Worm (Caenorhabditis elegans) whole organism, L2 larva: ENCODE measurements around the gene C34C12.12.

Experiments used
- F13H6.1 ChIP-seq: sonication (generic microtip); optimal IDR thresholded peaks from 2 replicates; lab custom pipeline; 2016; ENCODE audit warnings: missing genetic modification characterization, missing compliant biosample characterization
- R02D3.7 ChIP-seq: fragments of 150-350 bp; optimal IDR thresholded peaks from 2 replicates; lab custom pipeline; 2014; ENCODE audit warnings: missing biosample characterization, missing genetic modification characterization
- Y55F3AM.14 ChIP-seq: fragments of 200-800 bp; sonication (Bioruptor generic); optimal IDR thresholded peaks from 2 replicates; lab custom pipeline; 2018; ENCODE audit warnings: mild to moderate bottlenecking, missing genetic modification characterization, missing compliant biosample characterization
- alr-1 ChIP-seq: fragments of 150-350 bp; optimal IDR thresholded peaks from 2 replicates; lab custom pipeline; 2014; ENCODE audit warnings: missing biosample characterization, missing genetic modification characterization
- ama-1 ChIP-seq: fragments of 150-350 bp; optimal IDR thresholded peaks from 2 replicates; lab custom pipeline; 2018; ENCODE audit warnings: inconsistent platforms
- blmp-1 ChIP-seq: sonication (generic microtip); optimal IDR thresholded peaks from 2 replicates; lab custom pipeline; 2017; ENCODE audit warnings: missing genetic modification characterization, mild to moderate bottlenecking, missing compliant biosample characterization, antibody characterized with exemption, moderate library complexity; ENCODE audit not compliant: insufficient read depth
- ceh-82 ChIP-seq: fragments of 150-350 bp; optimal IDR thresholded peaks from 2 replicates; lab custom pipeline; 2014; ENCODE audit warnings: missing biosample characterization, missing genetic modification characterization
- dmd-4 ChIP-seq: sonication (generic microtip); optimal IDR thresholded peaks from 2 replicates; lab custom pipeline; 2017; ENCODE audit warnings: missing biosample characterization, missing genetic modification characterization
- egl-27 ChIP-seq: sonication (generic microtip); optimal IDR thresholded peaks from 3 replicates; lab custom pipeline; 2017; ENCODE audit warnings: missing biosample characterization, missing genetic modification reagents, missing genetic modification characterization
- elt-1 ChIP-seq: fragments of 150-350 bp; optimal IDR thresholded peaks from 2 replicates; lab custom pipeline; 2014; ENCODE audit warnings: missing biosample characterization, missing genetic modification characterization
- fos-1 ChIP-seq: fragments of 150-350 bp; optimal IDR thresholded peaks from 2 replicates; lab custom pipeline; 2014; ENCODE audit warnings: missing biosample characterization, missing genetic modification characterization
- gmeb-1 ChIP-seq: fragments of 150-350 bp; optimal IDR thresholded peaks from 2 replicates; lab custom pipeline; 2014; ENCODE audit warnings: missing biosample characterization, missing genetic modification characterization
- lin-11 ChIP-seq: fragments of 150-350 bp; sonication (generic microtip); optimal IDR thresholded peaks from 2 replicates; lab custom pipeline; 2014; ENCODE audit warnings: missing biosample characterization, missing genetic modification characterization, inconsistent platforms, mixed read lengths
- lin-13 ChIP-seq: fragments of 150-350 bp; optimal IDR thresholded peaks from 2 replicates; lab custom pipeline; 2014; ENCODE audit warnings: missing biosample characterization, missing genetic modification reagents, missing genetic modification characterization
- lin-39 ChIP-seq: fragments of 150-350 bp; optimal IDR thresholded peaks from 2 replicates; lab custom pipeline; 2014; ENCODE audit warnings: missing biosample characterization, missing genetic modification reagents, missing genetic modification characterization
- lsy-2 ChIP-seq, 2 experiments: fragments of 150-350 bp in 1 of 2; sonication (generic microtip) in 1 of 2; optimal IDR thresholded peaks; 2 replicates each; lab custom pipeline; 2014 to 2017; ENCODE audit warnings: missing biosample characterization in 2 of 2, missing genetic modification characterization in 2 of 2
- mab-5 ChIP-seq: fragments of 150-350 bp; optimal IDR thresholded peaks from 2 replicates; lab custom pipeline; 2014; ENCODE audit warnings: missing biosample characterization, missing genetic modification characterization
- mdl-1 ChIP-seq, 2 experiments: fragments of 150-350 bp in 1 of 2; sonication (generic microtip) in 1 of 2; optimal IDR thresholded peaks; 2 replicates each; lab custom pipeline; 2017; ENCODE audit warnings: missing biosample characterization in 2 of 2, missing genetic modification characterization in 2 of 2
- nhr-11 ChIP-seq: fragments of 150-350 bp; optimal IDR thresholded peaks from 2 replicates; lab custom pipeline; 2014; ENCODE audit warnings: missing biosample characterization, missing genetic modification characterization
- nhr-129 ChIP-seq: fragments of 150-350 bp; optimal IDR thresholded peaks from 2 replicates; lab custom pipeline; 2014; ENCODE audit warnings: missing biosample characterization, missing genetic modification characterization
- nhr-21 ChIP-seq: fragments of 150-350 bp; optimal IDR thresholded peaks from 2 replicates; lab custom pipeline; 2014; ENCODE audit warnings: missing biosample characterization, missing genetic modification characterization
- nhr-23 ChIP-seq: fragments of 150-350 bp; optimal IDR thresholded peaks from 2 replicates; lab custom pipeline; 2014; ENCODE audit warnings: missing biosample characterization, missing genetic modification reagents, missing genetic modification characterization
- nhr-25 ChIP-seq: fragments of 150-350 bp; sonication (generic microtip); optimal IDR thresholded peaks from 3 replicates; lab custom pipeline; 2014; ENCODE audit warnings: missing biosample characterization, missing genetic modification characterization
- nhr-6 ChIP-seq: fragments of 150-350 bp; optimal IDR thresholded peaks from 2 replicates; lab custom pipeline; 2014; ENCODE audit warnings: missing biosample characterization, missing genetic modification characterization
- nhr-77 ChIP-seq: fragments of 150-350 bp; optimal IDR thresholded peaks from 2 replicates; lab custom pipeline; 2014; ENCODE audit warnings: missing biosample characterization, missing genetic modification characterization
- peb-1 ChIP-seq: fragments of 150-350 bp; optimal IDR thresholded peaks from 2 replicates; lab custom pipeline; 2014; ENCODE audit warnings: missing biosample characterization, missing genetic modification characterization
- sma-3 ChIP-seq: sonication (generic microtip); optimal IDR thresholded peaks from 2 replicates; lab custom pipeline; 2016; ENCODE audit warnings: missing genetic modification reagents, missing genetic modification characterization, missing compliant biosample characterization
- sma-9 ChIP-seq, 2 experiments: fragments of 150-350 bp in 1 of 2; sonication (generic microtip) in 1 of 2; optimal IDR thresholded peaks; 2 replicates each; lab custom pipeline; 2014 to 2016; ENCODE audit warnings: missing genetic modification characterization in 2 of 2, mild to moderate bottlenecking in 1 of 2, missing biosample characterization in 1 of 2, missing compliant biosample characterization in 1 of 2, missing genetic modification reagents in 1 of 2, moderate library complexity in 1 of 2
- unc-39 ChIP-seq: fragments of 150-350 bp; optimal IDR thresholded peaks from 2 replicates; lab custom pipeline; 2014; ENCODE audit warnings: missing biosample characterization, missing genetic modification characterization
- unc-62 ChIP-seq: fragments of 150-350 bp; optimal IDR thresholded peaks from 2 replicates; lab custom pipeline; 2014; ENCODE audit warnings: missing biosample characterization, missing genetic modification reagents, missing genetic modification characterization
- zag-1 ChIP-seq: fragments of 150-350 bp; optimal IDR thresholded peaks from 2 replicates; lab custom pipeline; 2014; ENCODE audit warnings: missing biosample characterization, missing genetic modification characterization
- ztf-1 ChIP-seq: fragments of 200-800 bp; sonication (Bioruptor generic); conservative IDR thresholded peaks from 2 replicates; pipeline ENCODE4 v1.3.6; 2022; ENCODE audit warnings: missing genetic modification characterization, missing compliant biosample characterization
- ztf-11 ChIP-seq: sonication (generic microtip); optimal IDR thresholded peaks from 2 replicates; lab custom pipeline; 2017; ENCODE audit warnings: missing biosample characterization, missing genetic modification characterization
- ztf-4 ChIP-seq: fragments of 150-350 bp; optimal IDR thresholded peaks from 2 replicates; lab custom pipeline; 2014; ENCODE audit warnings: missing biosample characterization, missing genetic modification characterization

The C34C12.12 gene

DNA sequence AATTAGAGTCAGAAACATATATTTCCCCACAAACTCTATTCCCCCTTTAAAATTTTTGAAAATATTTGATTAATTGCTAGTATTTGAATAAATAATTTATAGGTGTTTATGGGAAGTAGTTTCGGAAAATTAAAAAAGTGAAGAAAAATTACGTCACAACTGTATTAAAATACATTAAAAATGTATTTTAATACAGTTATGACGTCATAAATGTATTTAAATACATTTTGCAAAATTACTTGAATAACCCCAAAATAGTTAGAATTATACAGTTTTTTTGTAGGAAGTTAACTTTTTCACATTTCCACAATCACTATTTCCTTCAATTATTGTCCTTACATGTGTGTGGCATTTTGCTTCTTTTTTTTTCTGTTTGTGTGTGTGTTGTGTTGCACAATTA, 39.6 kb upstream of the C34C12.12 start:
- TF ChIP-seq unc-39: no peak
- no peak for TF ChIP-seq sma-9 (GFP tag; optimal IDR thresholded peaks at IDR 0.05; lab: Kevin White, UChicago)
- TF ChIP-seq sma-9 (tag; optimal IDR thresholded peaks at IDR 0.05; lab: Kevin White, UChicago): no peak
- TF ChIP-seq elt-1 (tag; lab: Kevin White, UChicago): no peak
- TF ChIP-seq sma-3 (GFP tag; lab: Kevin White, UChicago): no peak
- TF ChIP-seq peb-1 (tag; lab: Kevin White, UChicago): no peak
- no peak for TF ChIP-seq ceh-82 (tag; lab: Kevin White, UChicago)
- TF ChIP-seq lin-11 (tag; lab: Kevin White, UChicago): no peak
- no peak for TF ChIP-seq nhr-21 (tag; lab: Kevin White, UChicago)
- no peak for TF ChIP-seq unc-62 (GFP tag; lab: Kevin White, UChicago)
- no peak for TF ChIP-seq lin-13
- TF ChIP-seq ztf-4 (tag; lab: Kevin White, UChicago): no peak
- TF ChIP-seq lsy-2 (tag; optimal IDR thresholded peaks at IDR 0.05; lab: Kevin White, UChicago): no peak
- no peak for TF ChIP-seq alr-1 (tag; lab: Kevin White, UChicago)
- TF ChIP-seq R02D3.7 (tag; lab: Kevin White, UChicago): no peak
- TF ChIP-seq nhr-23 (tag; lab: Kevin White, UChicago): no peak
- TF ChIP-seq blmp-1 (tag; lab: Kevin White, UChicago): no peak
- no peak for TF ChIP-seq F13H6.1 (tag; lab: Kevin White, UChicago)
- no peak for TF ChIP-seq nhr-129

DNA sequence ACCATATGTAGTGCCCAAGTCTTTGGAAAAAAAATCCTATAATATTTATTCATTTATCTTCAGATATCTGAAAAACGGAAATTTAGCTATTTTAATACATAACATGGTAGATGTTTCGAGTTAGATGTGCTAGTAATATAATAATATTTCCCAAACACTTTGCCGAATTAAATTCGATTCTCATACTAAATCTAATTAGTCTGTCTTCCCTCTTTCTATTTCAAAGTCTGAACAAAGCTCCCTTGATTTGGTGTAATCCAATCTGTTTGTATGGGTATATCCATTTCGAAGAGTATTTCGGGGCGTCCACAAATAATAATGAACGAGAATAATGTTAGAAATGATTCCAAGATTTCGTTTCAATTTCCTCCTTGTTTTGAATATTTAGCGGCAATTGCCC, 38.6 kb upstream of the C34C12.12 start:
- TF ChIP-seq lin-39 (no peak), zag-1 (no peak)
- TF ChIP-seq, all 48 proteins: peak for 0

DNA sequence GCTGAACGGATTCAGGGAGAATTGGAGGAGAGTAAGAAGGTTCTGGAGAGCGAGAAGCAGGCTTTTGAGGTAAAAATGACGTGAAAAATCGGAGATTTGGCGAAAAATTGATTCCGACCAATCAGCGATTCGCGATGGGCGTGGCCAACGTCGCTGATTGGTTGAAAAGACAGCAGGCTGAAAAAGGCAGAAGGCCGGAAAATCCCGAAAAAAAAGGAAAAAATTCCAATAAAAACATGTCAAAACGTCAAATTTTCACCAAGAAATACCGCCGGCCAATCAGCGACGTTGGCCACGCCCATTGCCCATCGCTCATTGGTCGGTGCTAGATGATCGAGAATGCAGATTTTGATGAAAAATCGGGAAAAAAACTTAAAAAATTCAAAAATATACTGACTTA, 35.5 kb upstream of the C34C12.12 start:
- TF ChIP-seq mab-5 (tag; lab: Kevin White, UChicago) (no peak), unc-39 (no peak), dmd-4 (tag; lab: Kevin White, UChicago) (no peak), lin-39 (no peak), lsy-2 (tag; optimal IDR thresholded peaks at IDR 0.05; lab: Kevin White, UChicago) (no peak)

DNA sequence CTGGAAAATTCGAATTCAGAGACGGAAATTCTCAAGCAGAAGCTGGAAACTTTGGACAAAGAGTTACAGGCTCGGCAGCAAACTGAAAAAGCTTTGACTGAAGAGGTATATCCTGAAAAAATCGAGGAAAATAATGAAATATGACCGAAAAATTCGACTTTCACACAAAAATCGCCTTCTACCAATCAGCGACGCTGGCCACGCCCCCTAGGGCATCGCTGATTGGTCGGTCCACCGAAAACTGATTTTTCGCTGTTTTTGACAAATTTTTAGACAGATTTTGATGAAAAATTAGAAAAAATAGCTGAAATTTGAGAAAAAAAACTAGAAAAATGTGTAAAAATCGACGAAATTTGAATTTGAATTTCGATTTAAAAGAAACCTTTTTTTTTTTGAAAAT, 34.1 kb upstream of the C34C12.12 start:
- no peak for TF ChIP-seq blmp-1 (tag; lab: Kevin White, UChicago)
- no peak for TF ChIP-seq mdl-1 (tag; optimal IDR thresholded peaks at IDR 0.05; lab: Kevin White, UChicago)
- TF ChIP-seq lsy-2 (tag; optimal IDR thresholded peaks at IDR 0.05; lab: Kevin White, UChicago): no peak
- no peak for TF ChIP-seq ztf-1 (GFP tag; lab: Robert Waterston, UW)
- TF ChIP-seq Y55F3AM.14 (GFP tag; lab: Kevin White, UChicago): no peak
- TF ChIP-seq nhr-11 (tag; lab: Kevin White, UChicago): no peak
- no peak for TF ChIP-seq peb-1 (tag; lab: Kevin White, UChicago)
- no peak for TF ChIP-seq ama-1 (lab: Kevin White, UChicago)
- TF ChIP-seq nhr-77 (tag; lab: Kevin White, UChicago): no peak
- TF ChIP-seq dmd-4 (tag; lab: Kevin White, UChicago): no peak
- no peak for TF ChIP-seq F13H6.1 (tag; lab: Kevin White, UChicago)
- no peak for TF ChIP-seq gmeb-1 (tag; lab: Kevin White, UChicago)
- no peak for TF ChIP-seq nhr-6
- TF ChIP-seq egl-27 (tag; lab: Kevin White, UChicago): no peak
- no peak for TF ChIP-seq sma-9 (GFP tag; optimal IDR thresholded peaks at IDR 0.05; lab: Kevin White, UChicago)
- no peak for TF ChIP-seq sma-9 (tag; optimal IDR thresholded peaks at IDR 0.05; lab: Kevin White, UChicago)
- TF ChIP-seq ztf-11 (tag; lab: Kevin White, UChicago): no peak
- TF ChIP-seq fos-1 (tag; lab: Kevin White, UChicago): no peak
- no peak for TF ChIP-seq lin-39
- TF ChIP-seq nhr-21 (tag; lab: Kevin White, UChicago): no peak
- no peak for TF ChIP-seq nhr-25 (tag; lab: Kevin White, UChicago)

DNA sequence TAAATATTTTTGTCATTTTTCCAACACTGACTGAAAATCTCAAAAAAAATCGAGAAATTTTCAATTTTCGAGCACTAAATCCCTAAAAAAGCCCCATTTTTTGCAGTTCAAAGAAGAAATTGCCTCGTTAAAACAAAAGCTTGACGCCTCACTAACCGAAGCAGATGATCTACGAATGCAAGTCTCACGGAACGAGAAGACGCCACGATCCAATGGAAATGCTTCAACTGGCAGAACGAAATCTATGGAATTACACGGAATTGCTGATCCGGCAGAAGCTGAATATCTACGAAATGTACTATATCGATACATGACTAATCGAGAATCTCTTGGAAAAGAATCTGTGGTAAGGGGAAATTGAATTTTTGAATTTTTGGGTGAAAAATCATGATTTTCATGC, 29.1 kb upstream of the C34C12.12 start:
- no peak for TF ChIP-seq F13H6.1 (tag; lab: Kevin White, UChicago)
- TF ChIP-seq unc-62 (GFP tag; lab: Kevin White, UChicago): no peak
- no peak for TF ChIP-seq R02D3.7 (tag; lab: Kevin White, UChicago)
